Worm (Caenorhabditis elegans): ENCODE data around the gene srv-21.

- TF ChIP-seq ZK546.5 (tag; optimal IDR thresholded peaks at IDR 0.05) = no peak
- TF ChIP-seq mes-2 (tag; optimal IDR thresholded peaks at IDR 0.05; ENCODE audit: poor library complexity, severe bottlenecking) = no peak
- TF ChIP-seq ztf-11 (tag; optimal IDR thresholded peaks at IDR 0.05) = no peak
- TF ChIP-seq nhr-28 (tag; optimal IDR thresholded peaks at IDR 0.05) = no peak
- no peak for TF ChIP-seq aly-2 (tag; optimal IDR thresholded peaks at IDR 0.05)
- no peak for TF ChIP-seq nhr-237 (tag; optimal IDR thresholded peaks at IDR 0.05)
- TF ChIP-seq fkh-10 (GFP tag; optimal IDR thresholded peaks at IDR 0.05) = no peak
- TF ChIP-seq tag-97 (GFP tag; IDR thresholded peaks at IDR 0.05) = no peak
Measured at ce11 chrIV:5877246-5877645, at the start of gene srv-21.
